Fruit fly (Drosophila melanogaster) whole organism, embryonic: Measurements from ENCODE around the gene CG43800.

Experiments used
- CG11085 ChIP-seq: fragments of 200-800 bp; sonication (Bioruptor generic); IDR thresholded peaks from 2 replicates; pipeline ENCODE4 v1.3.6; 2022; ENCODE audit warnings: missing biosample characterization, missing genetic modification characterization
- CG11093 ChIP-seq: fragments of 200-800 bp; sonication (Bioruptor generic); IDR thresholded peaks from 3 replicates; pipeline ENCODE4 v1.3.6; 2022; ENCODE audit warnings: missing biosample characterization, missing genetic modification characterization
- CG11560 ChIP-seq: fragments of 200-800 bp; sonication (Bioruptor generic); IDR thresholded peaks from 3 replicates; pipeline ENCODE4 v1.3.6; 2022; ENCODE audit warnings: missing biosample characterization, missing genetic modification characterization
- CG11695 ChIP-seq: fragments of 200-800 bp; sonication (Bioruptor generic); IDR thresholded peaks from 3 replicates; pipeline ENCODE4 v1.3.6; 2022; ENCODE audit warnings: missing biosample characterization, missing genetic modification characterization
- CG12236 ChIP-seq: fragments of 200-800 bp; sonication (Bioruptor generic); optimal IDR thresholded peaks from 2 replicates; lab custom pipeline; 2016; ENCODE audit warnings: missing biosample characterization, missing genetic modification characterization
- CG14014 ChIP-seq: fragments of 200-800 bp; sonication (Bioruptor generic); IDR thresholded peaks from 2 replicates; pipeline ENCODE4 v1.3.6; 2022; ENCODE audit warnings: missing biosample characterization, missing genetic modification characterization
- CG14965 ChIP-seq: fragments of 200-800 bp; sonication (Bioruptor generic); optimal IDR thresholded peaks from 2 replicates; lab custom pipeline; 2016; ENCODE audit warnings: missing biosample characterization, missing genetic modification characterization, borderline replicate concordance
- CG15011 ChIP-seq: fragments of 200-800 bp; sonication (Bioruptor generic); optimal IDR thresholded peaks from 3 replicates; lab custom pipeline; 2018; ENCODE audit warnings: missing biosample characterization, mild to moderate bottlenecking, missing genetic modification characterization
- CG1603 ChIP-seq: fragments of 200-800 bp; sonication (Bioruptor generic); optimal IDR thresholded peaks from 2 replicates; lab custom pipeline; 2019; ENCODE audit warnings: missing biosample characterization, mild to moderate bottlenecking, missing genetic modification characterization, moderate library complexity
- CG17359 ChIP-seq: fragments of 200-800 bp; sonication (Bioruptor generic); optimal IDR thresholded peaks from 3 replicates; lab custom pipeline; 2018; ENCODE audit warnings: missing biosample characterization, mild to moderate bottlenecking, missing genetic modification characterization, moderate library complexity
- CG17361 ChIP-seq: fragments of 200-800 bp; sonication (Bioruptor generic); IDR thresholded peaks from 3 replicates; pipeline ENCODE4 v1.3.6; 2022; ENCODE audit warnings: missing biosample characterization, missing genetic modification characterization
- CG3163 ChIP-seq: fragments of 200-800 bp; sonication (Bioruptor generic); optimal IDR thresholded peaks from 3 replicates; lab custom pipeline; 2016; ENCODE audit warnings: missing biosample characterization, missing genetic modification characterization
- CG32772 ChIP-seq: fragments of 200-800 bp; sonication (Bioruptor generic); IDR thresholded peaks from 2 replicates; pipeline ENCODE4 v1.3.6; 2022; ENCODE audit warnings: missing biosample characterization, missing genetic modification characterization
- CG3726 ChIP-seq: fragments of 200-800 bp; sonication (Bioruptor generic); IDR thresholded peaks from 3 replicates; pipeline ENCODE4, ENCODE4 v1.3.6; 2022; ENCODE audit warnings: missing biosample characterization, missing genetic modification characterization
- CG42726 ChIP-seq: fragments of 200-800 bp; sonication (Bioruptor generic); IDR thresholded peaks from 2 replicates; pipeline ENCODE4 v1.3.6; 2022; ENCODE audit warnings: missing biosample characterization, missing genetic modification characterization; ENCODE audit not compliant: partially characterized antibody
- CG4730 ChIP-seq: fragments of 200-800 bp; sonication (Bioruptor generic); IDR thresholded peaks from 2 replicates; pipeline ENCODE4 v1.3.6; 2022; ENCODE audit warnings: missing biosample characterization, missing genetic modification characterization
- CG6689 ChIP-seq: fragments of 200-800 bp; sonication (Bioruptor generic); IDR thresholded peaks from 2 replicates; pipeline ENCODE4 v1.3.6; 2022; ENCODE audit warnings: missing biosample characterization, missing genetic modification characterization
- CG7745 ChIP-seq: fragments of 200-800 bp; sonication (Bioruptor generic); optimal IDR thresholded peaks from 2 replicates; lab custom pipeline; 2018; ENCODE audit warnings: missing biosample characterization, mild to moderate bottlenecking, missing genetic modification characterization, moderate library complexity
- CG8290 ChIP-seq, 3 experiments: fragments of 200-800 bp; sonication (Bioruptor generic); optimal IDR thresholded peaks; 2 replicates each; lab custom pipeline; 2016 to 2019; ENCODE audit warnings: missing biosample characterization in 3 of 3, missing genetic modification characterization in 3 of 3, mild to moderate bottlenecking in 2 of 3, moderate library complexity in 1 of 3
- CG9215 ChIP-seq: fragments of 200-800 bp; sonication (Bioruptor generic); IDR thresholded peaks from 2 replicates; pipeline ENCODE4 v1.3.6; 2022; ENCODE audit warnings: missing biosample characterization, missing genetic modification characterization
- CG9797 ChIP-seq: fragments of 200-800 bp; sonication (Bioruptor generic); optimal IDR thresholded peaks from 3 replicates; lab custom pipeline; 2018; ENCODE audit warnings: missing biosample characterization, mild to moderate bottlenecking, missing genetic modification characterization
- Dip3 ChIP-seq: fragments of 200-800 bp; sonication (Bioruptor generic); optimal IDR thresholded peaks from 3 replicates; lab custom pipeline; 2016; ENCODE audit warnings: missing biosample characterization, missing genetic modification characterization
- Doc3 ChIP-seq: fragments of 200-800 bp; sonication (Bioruptor generic); IDR thresholded peaks from 3 replicates; pipeline ENCODE4 v1.3.6; 2022; ENCODE audit warnings: missing biosample characterization, missing genetic modification characterization; ENCODE audit not compliant: partially characterized antibody
- H2.0 ChIP-seq: fragments of 200-800 bp; sonication (Bioruptor generic); IDR thresholded peaks from 2 replicates; pipeline ENCODE4 v1.3.6; 2022; ENCODE audit warnings: missing biosample characterization, missing genetic modification characterization
- HLHmδ ChIP-seq: fragments of 200-800 bp; sonication (Bioruptor generic); optimal IDR thresholded peaks from 2 replicates; lab custom pipeline; 2018; ENCODE audit warnings: missing biosample characterization, mild to moderate bottlenecking, missing genetic modification characterization, moderate library complexity
- Hr78 ChIP-seq, 2 experiments: fragments of 200-800 bp in 1 of 2; fragments of >200 bp in 1 of 2; sonication (Bioruptor generic) in 1 of 2; optimal IDR thresholded peaks; 2 replicates each; lab custom pipeline; 2017 to 2019; ENCODE audit warnings: missing biosample characterization in 2 of 2, missing genetic modification characterization in 2 of 2, mild to moderate bottlenecking in 1 of 2, moderate library complexity in 1 of 2
- Mes4 ChIP-seq: fragments of 200-800 bp; sonication (Bioruptor generic); optimal IDR thresholded peaks from 2 replicates; lab custom pipeline; 2016; ENCODE audit warnings: missing biosample characterization, missing genetic modification characterization
- NC2β ChIP-seq: fragments of 200-800 bp; sonication (Bioruptor generic); optimal IDR thresholded peaks from 2 replicates; lab custom pipeline; 2016; ENCODE audit warnings: missing biosample characterization, missing genetic modification characterization
- Neu2 ChIP-seq: fragments of 200-800 bp; sonication (Bioruptor generic); optimal IDR thresholded peaks from 3 replicates; lab custom pipeline; 2016; ENCODE audit warnings: missing biosample characterization, missing genetic modification characterization, borderline replicate concordance
- Rfx ChIP-seq: fragments of 200-800 bp; sonication (Bioruptor generic); IDR thresholded peaks from 2 replicates; pipeline ENCODE4 v1.3.6; 2022; ENCODE audit warnings: missing biosample characterization, missing genetic modification characterization
- Xrp1 ChIP-seq: fragments of 200-800 bp; sonication (Bioruptor generic); IDR thresholded peaks from 2 replicates; pipeline ENCODE4 v1.3.6; 2022; ENCODE audit warnings: missing biosample characterization, missing genetic modification characterization
- ap ChIP-seq: fragments of 200-800 bp; sonication (Bioruptor generic); IDR thresholded peaks from 2 replicates; pipeline ENCODE4 v1.3.6; 2022; ENCODE audit warnings: missing biosample characterization, missing genetic modification characterization
- bab2 ChIP-seq: fragments of 200-800 bp; sonication (Bioruptor generic); optimal IDR thresholded peaks from 2 replicates; lab custom pipeline; 2016; ENCODE audit warnings: missing biosample characterization, missing genetic modification characterization
- bigmax ChIP-seq: fragments of 200-800 bp; sonication (Bioruptor generic); optimal IDR thresholded peaks from 2 replicates; lab custom pipeline; 2018; ENCODE audit warnings: missing biosample characterization, mild to moderate bottlenecking, missing genetic modification characterization
- btn ChIP-seq: fragments of 200-800 bp; sonication (Bioruptor generic); optimal IDR thresholded peaks from 2 replicates; lab custom pipeline; 2016; ENCODE audit warnings: missing biosample characterization, missing genetic modification characterization
- cas ChIP-seq: fragments of 200-800 bp; sonication (Bioruptor generic); IDR thresholded peaks from 2 replicates; pipeline ENCODE4 v1.3.6; 2022; ENCODE audit warnings: missing biosample characterization, missing genetic modification characterization
- cato ChIP-seq: fragments of 200-800 bp; sonication (Bioruptor generic); optimal IDR thresholded peaks from 2 replicates; lab custom pipeline; 2016; ENCODE audit warnings: missing biosample characterization, missing genetic modification characterization, borderline replicate concordance
- chif ChIP-seq, 2 experiments: fragments of 200-800 bp; sonication (Bioruptor generic); optimal IDR thresholded peaks; 3 replicates each; lab custom pipeline; 2016; ENCODE audit warnings: missing biosample characterization in 2 of 2, missing genetic modification characterization in 2 of 2
- ewg ChIP-seq: fragments of 200-800 bp; sonication (Bioruptor generic); optimal IDR thresholded peaks from 3 replicates; lab custom pipeline; 2017; ENCODE audit warnings: mild to moderate bottlenecking, missing biosample characterization, missing genetic modification reagents, missing genetic modification characterization
- fu2 ChIP-seq: fragments of 200-800 bp; sonication (Bioruptor generic); optimal IDR thresholded peaks from 2 replicates; lab custom pipeline; 2016; ENCODE audit warnings: missing biosample characterization, missing genetic modification characterization
- insv ChIP-seq, 2 experiments: fragments of 200-800 bp; sonication (Bioruptor generic); optimal IDR thresholded peaks; 3 replicates each; lab custom pipeline; 2016 to 2018; ENCODE audit warnings: missing biosample characterization in 2 of 2, missing genetic modification characterization in 2 of 2
- lbe ChIP-seq: fragments of 200-800 bp; sonication (Bioruptor generic); optimal IDR thresholded peaks from 2 replicates; lab custom pipeline; 2016; ENCODE audit warnings: missing biosample characterization, mild to moderate bottlenecking, missing genetic modification characterization
- lmd ChIP-seq: fragments of 200-800 bp; sonication (Bioruptor generic); IDR thresholded peaks from 2 replicates; pipeline ENCODE4 v1.3.6; 2022; ENCODE audit warnings: missing biosample characterization, missing genetic modification characterization
- salm ChIP-seq: fragments of 200-800 bp; sonication (Bioruptor generic); optimal IDR thresholded peaks from 2 replicates; lab custom pipeline; 2018; ENCODE audit warnings: missing biosample characterization, mild to moderate bottlenecking, missing genetic modification characterization
- sc ChIP-seq, 3 experiments: fragments of >200 bp in 2 of 3; fragments of 200-800 bp in 1 of 3; sonication (Bioruptor generic) in 1 of 3; optimal IDR thresholded peaks; 2 replicates in 2 of 3; 3 replicates in 1 of 3; lab custom pipeline; 2017; ENCODE audit warnings: mild to moderate bottlenecking in 1 of 3, missing biosample characterization in 1 of 3, missing genetic modification characterization in 1 of 3, missing genetic modification reagents in 1 of 3
- ssp ChIP-seq: fragments of 200-800 bp; sonication (Bioruptor generic); IDR thresholded peaks from 2 replicates; pipeline ENCODE4 v1.3.6; 2022; ENCODE audit warnings: missing biosample characterization, missing genetic modification characterization
- tgo ChIP-seq: fragments of 200-800 bp; sonication (Bioruptor generic); IDR thresholded peaks from 3 replicates; pipeline ENCODE4 v1.3.6; 2022; ENCODE audit warnings: missing biosample characterization, missing genetic modification characterization
- tll ChIP-seq, 2 experiments: fragments of 200-800 bp in 1 of 2; fragments of >200 bp in 1 of 2; sonication (Bioruptor generic) in 1 of 2; optimal IDR thresholded peaks; 2 replicates each; lab custom pipeline; 2017 to 2019; ENCODE audit warnings: missing biosample characterization in 2 of 2, missing genetic modification characterization in 2 of 2, mild to moderate bottlenecking in 1 of 2, moderate library complexity in 1 of 2
- unc-4 ChIP-seq: fragments of 200-800 bp; sonication (Bioruptor generic); IDR thresholded peaks from 2 replicates; pipeline ENCODE4 v1.3.6; 2022; ENCODE audit warnings: missing biosample characterization, missing genetic modification characterization; ENCODE audit not compliant: partially characterized antibody
- zen ChIP-seq: fragments of 200-800 bp; sonication (Bioruptor generic); optimal IDR thresholded peaks from 3 replicates; lab custom pipeline; 2018; ENCODE audit warnings: missing biosample characterization, mild to moderate bottlenecking, missing genetic modification characterization, moderate library complexity

Gene CG43800

DNA sequence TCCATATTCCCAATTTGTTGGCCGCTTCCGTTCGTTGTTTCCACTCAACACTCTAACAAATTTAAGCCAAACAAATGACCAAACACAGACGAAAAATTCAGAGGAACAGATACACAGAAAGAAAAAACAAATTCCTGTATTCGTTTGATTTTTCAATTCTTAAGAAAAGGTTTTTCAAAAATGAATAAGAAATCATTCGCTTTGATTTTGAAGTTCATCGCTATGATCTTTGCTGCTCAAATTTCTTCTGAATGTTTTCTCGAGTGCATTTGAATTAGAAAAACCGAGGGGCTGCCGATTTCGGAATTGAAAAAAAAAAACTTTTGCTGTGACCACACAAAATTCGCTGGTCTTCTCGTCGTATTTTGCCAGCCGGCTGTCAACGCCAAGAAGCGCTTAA is 33.4 kb upstream of the CG43800 start (continued):
- TF ChIP-seq tgo (GFP tag; lab: Robert Waterston, UW) (no peak), unc-4 (GFP tag; lab: Robert Waterston, UW) (no peak), btn (GFP tag; lab: Kevin White, UChicago) (no peak), zen (peak; percentile 3), bigmax (GFP tag; lab: Kevin White, UChicago) (no peak), CG4730 (GFP tag; lab: Robert Waterston, UW) (no peak), Mes4 (GFP tag; lab: Kevin White, UChicago) (no peak), CG32772 (GFP tag; lab: Robert Waterston, UW) (peak; percentile 35), fu2 (GFP tag; lab: Kevin White, UChicago) (no peak), CG14014 (GFP tag; lab: Robert Waterston, UW) (no peak), insv (GFP tag; optimal IDR thresholded peaks at IDR 0.05; lab: Kevin White, UChicago) (no peak), H2.0 (GFP tag; lab: Robert Waterston, UW) (no peak), Hr78 (GFP tag; optimal IDR thresholded peaks at IDR 0.05; lab: Kevin White, UChicago) (no peak), CG6689 (peak; percentile 41; the same call in 1 of the 2 replicates), CG12236 (peak; percentile 31), salm (no peak), CG11695 (GFP tag; lab: Robert Waterston, UW) (no peak; the same call in 2 of the 3 replicates), CG11085 (GFP tag; lab: Robert Waterston, UW) (no peak), ssp (GFP tag; lab: Robert Waterston, UW) (no peak), ap (no peak), HLHmδ (GFP tag; lab: Kevin White, UChicago) (no peak), CG42726 (GFP tag; lab: Robert Waterston, UW) (no peak), cato (GFP tag; lab: Kevin White, UChicago) (no peak), CG8290 (GFP tag; optimal IDR thresholded peaks at IDR 0.05; lab: Kevin White, UChicago) (no peak), CG8290 (tag; optimal IDR thresholded peaks at IDR 0.05; lab: Kevin White, UChicago) (no peak), CG17359 (peak; percentile 46), lbe (GFP tag; lab: Kevin White, UChicago) (no peak), CG1603 (peak; percentile 45), cas (GFP tag; lab: Robert Waterston, UW) (no peak), CG9797 (GFP tag; lab: Kevin White, UChicago) (no peak), NC2β (GFP tag; lab: Kevin White, UChicago) (no peak), CG17361 (GFP tag; lab: Robert Waterston, UW) (peak; percentile 45; the same call in 2 of the 3 replicates), bab2 (GFP tag; lab: Kevin White, UChicago) (no peak), Doc3 (no peak), CG3726 (GFP tag; lab: Robert Waterston, UW) (no peak), CG15011 (no peak), CG7745 (no peak), CG3163 (no peak), ewg (GFP tag; lab: Kevin White, UChicago) (no peak), Neu2 (GFP tag; lab: Kevin White, UChicago) (no peak), sc (optimal IDR thresholded peaks at IDR 0.05; lab: Kevin White, UChicago) (no peak), sc (GFP tag; optimal IDR thresholded peaks at IDR 0.05; lab: Kevin White, UChicago) (no peak), tll (GFP tag; optimal IDR thresholded peaks at IDR 0.05; lab: Kevin White, UChicago) (no peak), CG11560 (tag; lab: Robert Waterston, UW) (no peak), CG9215 (peak; percentile 34; the same call in 1 of the 2 replicates), Xrp1 (GFP tag; lab: Robert Waterston, UW) (peak; percentile 77), CG11093 (GFP tag; lab: Robert Waterston, UW) (no peak), CG14965 (GFP tag; lab: Kevin White, UChicago) (no peak), Dip3 (GFP tag; lab: Kevin White, UChicago) (no peak), Rfx (no peak), chif (GFP tag; optimal IDR thresholded peaks at IDR 0.05; lab: Kevin White, UChicago) (peak; percentile 17 to 37), lmd (no peak)
